Fruit fly (Drosophila melanogaster) whole organism, prepupa: ENCODE results near the gene Cpr65Ax1.

Experiments
- CG10631 ChIP-seq: fragments of 200-800 bp; sonication (Bioruptor generic); optimal IDR thresholded peaks from 2 replicates; lab custom pipeline; 2016; ENCODE audit warnings: missing biosample characterization, missing genetic modification characterization
- CG1621 ChIP-seq: fragments of 200-800 bp; sonication (Bioruptor generic); optimal IDR thresholded peaks from 3 replicates; lab custom pipeline; 2018; ENCODE audit warnings: missing biosample characterization, mild to moderate bottlenecking, missing genetic modification characterization
- CG16779 ChIP-seq: fragments of 200-800 bp; sonication (Bioruptor generic); optimal IDR thresholded peaks from 3 replicates; lab custom pipeline; 2017; ENCODE audit warnings: missing biosample characterization, mild to moderate bottlenecking, missing genetic modification characterization
- CG3032 ChIP-seq: fragments of 200-800 bp; optimal IDR thresholded peaks from 2 replicates; lab custom pipeline; 2019; ENCODE audit warnings: missing biosample characterization, mild to moderate bottlenecking, missing genetic modification characterization, moderate library complexity
- CG32006 ChIP-seq: fragments of 200-800 bp; sonication (Bioruptor generic); optimal IDR thresholded peaks from 3 replicates; lab custom pipeline; 2017; ENCODE audit warnings: missing biosample characterization, mild to moderate bottlenecking, missing genetic modification characterization
- CG6276 ChIP-seq: fragments of 200-800 bp; sonication (Bioruptor generic); optimal IDR thresholded peaks from 2 replicates; lab custom pipeline; 2017; ENCODE audit warnings: missing biosample characterization, mild to moderate bottlenecking, missing genetic modification characterization
- CG6792 ChIP-seq: fragments of 200-800 bp; sonication (Bioruptor generic); optimal IDR thresholded peaks from 3 replicates; lab custom pipeline; 2016; ENCODE audit warnings: missing biosample characterization, missing genetic modification characterization
- CG8319 ChIP-seq: fragments of 200-800 bp; sonication (Bioruptor generic); optimal IDR thresholded peaks from 3 replicates; lab custom pipeline; 2016; ENCODE audit warnings: missing biosample characterization, missing genetic modification characterization
- CG8632 ChIP-seq: fragments of 200-800 bp; sonication (Bioruptor generic); optimal IDR thresholded peaks from 3 replicates; lab custom pipeline; 2016; ENCODE audit warnings: missing biosample characterization, missing genetic modification characterization
- CG9139 ChIP-seq: fragments of 200-800 bp; sonication (Bioruptor generic); optimal IDR thresholded peaks from 3 replicates; lab custom pipeline; 2017; ENCODE audit warnings: missing biosample characterization, mild to moderate bottlenecking, missing genetic modification characterization
- Eip75B ChIP-seq: fragments of 200-800 bp; sonication (Bioruptor generic); optimal IDR thresholded peaks from 3 replicates; lab custom pipeline; 2016; ENCODE audit warnings: missing biosample characterization, missing genetic modification characterization
- Eip78C ChIP-seq: fragments of 200-800 bp; sonication (Bioruptor generic); peaks from one replicate; lab custom pipeline; 2016; ENCODE audit warnings: missing biosample characterization, missing genetic modification characterization
- Ets21C ChIP-seq: fragments of 200-800 bp; sonication (Bioruptor generic); optimal IDR thresholded peaks from 3 replicates; lab custom pipeline; 2016; ENCODE audit warnings: missing biosample characterization, missing genetic modification characterization
- Lpt ChIP-seq: fragments of 200-800 bp; sonication (Bioruptor generic); optimal IDR thresholded peaks from 3 replicates; lab custom pipeline; 2016; ENCODE audit warnings: missing biosample characterization, missing genetic modification characterization
- cyc ChIP-seq: fragments of 200-800 bp; sonication (Bioruptor generic); optimal IDR thresholded peaks from 3 replicates; lab custom pipeline; 2016; ENCODE audit warnings: missing biosample characterization, missing genetic modification characterization
- dsx ChIP-seq: fragments of 200-800 bp; optimal IDR thresholded peaks from 3 replicates; lab custom pipeline; 2019; ENCODE audit warnings: missing biosample characterization, mild to moderate bottlenecking, missing genetic modification characterization, moderate library complexity; ENCODE audit not compliant: poor library complexity, severe bottlenecking
- esn ChIP-seq: fragments of 200-800 bp; sonication (Bioruptor generic); optimal IDR thresholded peaks from 2 replicates; lab custom pipeline; 2016; ENCODE audit warnings: missing biosample characterization, mild to moderate bottlenecking, missing genetic modification characterization, moderate library complexity
- salr ChIP-seq, 2 experiments: fragments of 200-800 bp; sonication (Bioruptor generic); optimal IDR thresholded peaks; 3 replicates each; lab custom pipeline; 2016 to 2018; ENCODE audit warnings: missing biosample characterization in 2 of 2, missing genetic modification characterization in 2 of 2, mild to moderate bottlenecking in 1 of 2
- topi ChIP-seq: fragments of 200-800 bp; sonication (Bioruptor generic); optimal IDR thresholded peaks from 3 replicates; lab custom pipeline; 2016; ENCODE audit warnings: missing biosample characterization, missing genetic modification characterization

Gene Cpr65Ax1

DNA sequence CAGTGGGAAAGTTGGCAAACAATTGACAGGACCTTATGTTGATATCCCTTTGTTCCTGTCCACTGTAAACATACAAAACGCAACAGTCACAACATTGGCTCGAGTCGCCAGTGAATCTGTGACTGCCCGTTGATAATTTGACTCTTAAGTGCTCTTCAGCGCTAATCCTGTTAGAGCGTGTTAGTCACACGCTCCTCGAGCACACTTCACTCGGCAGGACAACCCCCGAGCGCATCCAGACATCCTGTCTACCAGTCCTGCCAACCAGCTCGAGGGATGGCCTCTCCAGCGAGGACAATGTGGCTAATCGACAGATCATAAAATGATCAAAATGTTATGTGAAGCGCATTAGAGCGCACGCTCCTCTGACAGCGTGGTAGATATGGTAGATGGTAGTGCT is 43.2 kb downstream of the Cpr65Ax1 start:
- TF ChIP-seq CG1621 (tag; lab: Kevin White, UChicago) (no peak), topi (no peak), esn (GFP tag; lab: Kevin White, UChicago) (no peak), dsx (GFP tag; lab: Kevin White, UChicago) (no peak), cyc (GFP tag; lab: Kevin White, UChicago) (no peak), CG6792 (GFP tag; lab: Kevin White, UChicago) (no peak), salr (GFP tag; optimal IDR thresholded peaks at IDR 0.05; lab: Kevin White, UChicago) (no peak), Ets21C (GFP tag; lab: Kevin White, UChicago) (no peak), CG16779 (tag; lab: Kevin White, UChicago) (no peak), CG32006 (GFP tag; lab: Kevin White, UChicago) (no peak), Eip78C (no peak), CG6276 (GFP tag; lab: Kevin White, UChicago) (no peak), CG8319 (GFP tag; lab: Kevin White, UChicago) (no peak)

DNA sequence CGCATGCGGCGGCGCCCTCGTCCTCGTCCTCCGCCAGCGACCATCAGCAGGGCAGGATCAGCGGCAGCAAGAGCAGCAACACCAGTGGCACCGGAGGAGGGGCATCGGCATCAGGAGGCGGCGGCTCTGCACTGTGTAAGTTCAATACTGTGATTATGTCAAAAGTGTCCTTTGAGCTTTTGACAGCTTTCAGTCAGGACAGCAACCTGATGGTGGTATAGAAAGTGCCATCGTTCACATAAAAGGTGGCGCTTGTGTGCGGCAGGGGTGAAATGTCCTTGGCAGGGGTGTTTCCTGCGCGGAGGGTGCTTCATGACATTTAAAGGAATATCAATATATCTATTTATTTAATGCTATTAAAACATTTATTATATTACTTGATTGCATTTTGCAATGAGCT is 44.1 kb downstream of the Cpr65Ax1 start:
- TF ChIP-seq Lpt (GFP tag; lab: Kevin White, UChicago): no peak
- no peak for TF ChIP-seq CG3032
- TF ChIP-seq CG8319 (GFP tag; lab: Kevin White, UChicago): no peak
- no peak for TF ChIP-seq Eip75B (GFP tag; lab: Kevin White, UChicago)
- TF ChIP-seq CG9139 (GFP tag; lab: Kevin White, UChicago): no peak
- TF ChIP-seq CG8632 (GFP tag; lab: Kevin White, UChicago): no peak
- no peak for TF ChIP-seq esn (GFP tag; lab: Kevin White, UChicago)
- no peak for TF ChIP-seq CG10631 (GFP tag; lab: Kevin White, UChicago)
